Worm (Caenorhabditis elegans): ENCODE measurements around the gene F43D2.6.

- no peak for TF ChIP-seq him-1 (tag; optimal IDR thresholded peaks at IDR 0.05)
- TF ChIP-seq dao-5 (tag; optimal IDR thresholded peaks at IDR 0.05) = no peak
- no peak for TF ChIP-seq W03F9.2 (tag; optimal IDR thresholded peaks at IDR 0.05)
These were observed 22.0 kb upstream of the F43D2.6 start for ce11 chrV:14656970-14657369.

All from whole organism, L4/young adult.